Fruit fly (Drosophila melanogaster): Measurements from ENCODE around the gene RPA2.

Gene RPA2

DNA sequence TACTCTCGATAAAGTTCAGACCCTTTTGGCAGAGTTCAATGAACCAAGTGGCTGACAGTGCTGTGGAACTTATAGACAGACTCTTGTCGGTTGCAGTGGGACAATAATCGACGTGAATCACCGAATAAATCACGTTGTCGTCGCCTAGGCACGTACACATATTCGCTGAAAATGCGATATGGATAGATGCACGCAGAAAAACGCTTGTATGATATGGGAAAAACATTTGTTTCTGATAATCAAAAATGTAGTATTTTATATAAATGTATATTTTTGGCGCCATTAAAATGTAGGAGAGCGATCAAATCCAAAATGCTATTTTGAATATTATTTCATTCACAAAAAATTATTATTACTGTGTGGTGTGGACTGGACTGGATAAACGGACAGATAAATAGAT is 10.7 kb downstream of the RPA2 start (continued):
- peak in 1 of 2 experiments; percentile 57 for TF ChIP-seq salr (GFP tag; optimal IDR thresholded peaks at IDR 0.05)
- TF ChIP-seq pdm3 (GFP tag; optimal IDR thresholded peaks at IDR 0.05): peak; percentile 72
- peak; percentile 77 for TF ChIP-seq Ets96B (tag; optimal IDR thresholded peaks at IDR 0.05)
- peak; percentile 46 for TF ChIP-seq CG1621 (tag; optimal IDR thresholded peaks at IDR 0.05)
- TF ChIP-seq CG15336 (GFP tag; IDR thresholded peaks at IDR 0.05): peak; percentile 89
- TF ChIP-seq CG11902 (GFP tag; optimal IDR thresholded peaks at IDR 0.05): peak; percentile 22
- TF ChIP-seq dac (GFP tag; optimal IDR thresholded peaks at IDR 0.05): no peak
- peak; percentile 66 for TF ChIP-seq CG3032 (tag; optimal IDR thresholded peaks at IDR 0.05)
- peak; percentile 25 for TF ChIP-seq Hr39 (GFP tag; optimal IDR thresholded peaks at IDR 0.05)
- no peak for TF ChIP-seq Sox15 (GFP tag; optimal IDR thresholded peaks at IDR 0.05)
- TF ChIP-seq CG16779 (tag; optimal IDR thresholded peaks at IDR 0.05): no peak
- TF ChIP-seq CG10669 (GFP tag; optimal IDR thresholded peaks at IDR 0.05): peak; percentile 69
- no peak for TF ChIP-seq CG7368 (GFP tag; optimal IDR thresholded peaks at IDR 0.05)
- no peak for TF ChIP-seq fkh (GFP tag; optimal IDR thresholded peaks at IDR 0.05)
- no peak for TF ChIP-seq Eip93F (GFP tag; optimal IDR thresholded peaks at IDR 0.05)
- TF ChIP-seq vri (GFP tag; optimal IDR thresholded peaks at IDR 0.05): no peak
- peak; percentile 36 for TF ChIP-seq CG31627 (GFP tag; optimal IDR thresholded peaks at IDR 0.05)
- TF ChIP-seq OdsH (GFP tag; optimal IDR thresholded peaks at IDR 0.05): peak; percentile 76
- peak; percentile 44 for TF ChIP-seq topi (GFP tag; optimal IDR thresholded peaks at IDR 0.05)
- peak; percentile 85 for TF ChIP-seq Hr4 (GFP tag; optimal IDR thresholded peaks at IDR 0.05)
- TF ChIP-seq Lpt (GFP tag; optimal IDR thresholded peaks at IDR 0.05): peak; percentile 75
- TF ChIP-seq dsx (GFP tag; optimal IDR thresholded peaks at IDR 0.05; ENCODE audit: poor library complexity, severe bottlenecking): peak; percentile 59
- peak; percentile 70 for TF ChIP-seq CG10631 (GFP tag; optimal IDR thresholded peaks at IDR 0.05)
- TF ChIP-seq Sox14 (GFP tag; optimal IDR thresholded peaks at IDR 0.05): peak; percentile 53
- TF ChIP-seq Blimp-1 (GFP tag; optimal IDR thresholded peaks at IDR 0.05): no peak
- peak; percentile 94 for TF ChIP-seq Eip78C (GFP tag)
- TF ChIP-seq net (GFP tag; optimal IDR thresholded peaks at IDR 0.05): peak; percentile 55
- peak; percentile 15 for TF ChIP-seq CG9139 (GFP tag; optimal IDR thresholded peaks at IDR 0.05)
- TF ChIP-seq CG3919 (GFP tag; optimal IDR thresholded peaks at IDR 0.05): peak; percentile 71

dm6 chr2L:20913528-20913927 is 12.4 kb downstream of the RPA2 start:
- TF ChIP-seq CG3032 (tag; optimal IDR thresholded peaks at IDR 0.05): peak; percentile 5
- peak; percentile 46 for TF ChIP-seq vri (GFP tag; optimal IDR thresholded peaks at IDR 0.05)
- no peak for TF ChIP-seq CG31627 (GFP tag; optimal IDR thresholded peaks at IDR 0.05)

- peak; percentile 76 for TF ChIP-seq CG34406 (GFP tag; optimal IDR thresholded peaks at IDR 0.05)
- peak; percentile 78 for TF ChIP-seq Met (GFP tag; optimal IDR thresholded peaks at IDR 0.05)
- peak; percentile 68 for TF ChIP-seq CG8632 (GFP tag; optimal IDR thresholded peaks at IDR 0.05)
- TF ChIP-seq fd85E (GFP tag; optimal IDR thresholded peaks at IDR 0.05): peak; percentile 44
- peak; percentile 64; the same call in 2 of the 3 replicates for TF ChIP-seq eg (GFP tag; IDR thresholded peaks at IDR 0.05)
- peak; percentile 74 for TF ChIP-seq Ets96B (tag; optimal IDR thresholded peaks at IDR 0.05)
- TF ChIP-seq CG11294 (GFP tag; IDR thresholded peaks at IDR 0.05): peak; percentile 16; the same call in 1 of the 2 replicates
- peak; percentile 77 for TF ChIP-seq Sox102F (GFP tag; optimal IDR thresholded peaks at IDR 0.05)
- TF ChIP-seq cyc (GFP tag; optimal IDR thresholded peaks at IDR 0.05): peak; percentile 47
- TF ChIP-seq lz (GFP tag; optimal IDR thresholded peaks at IDR 0.05): peak; percentile 65
- peak; percentile 58 for TF ChIP-seq achi (GFP tag; optimal IDR thresholded peaks at IDR 0.05)
- no peak for TF ChIP-seq Hr38 (GFP tag; optimal IDR thresholded peaks at IDR 0.05)
- TF ChIP-seq CG11902 (GFP tag; optimal IDR thresholded peaks at IDR 0.05): peak; percentile 45
- peak; percentile 73 for TF ChIP-seq CG11762 (GFP tag; optimal IDR thresholded peaks at IDR 0.05; ENCODE audit: insufficient read depth)
- no peak for TF ChIP-seq CG6854 (GFP tag; optimal IDR thresholded peaks at IDR 0.05)
- peak; percentile 61 for TF ChIP-seq Smox (GFP tag; optimal IDR thresholded peaks at IDR 0.05)
- TF ChIP-seq CG1621 (tag; optimal IDR thresholded peaks at IDR 0.05): peak; percentile 38
- peak; percentile 20 for TF ChIP-seq CG9139 (GFP tag; optimal IDR thresholded peaks at IDR 0.05)
- peak; percentile 68 for TF ChIP-seq Blimp-1 (GFP tag; optimal IDR thresholded peaks at IDR 0.05)
- peak; percentile 42 for TF ChIP-seq CG32006 (GFP tag; optimal IDR thresholded peaks at IDR 0.05)
- TF ChIP-seq CG16779 (tag; optimal IDR thresholded peaks at IDR 0.05): peak; percentile 8
- peak; percentile 27 for TF ChIP-seq Lpt (GFP tag; optimal IDR thresholded peaks at IDR 0.05)
- TF ChIP-seq net (GFP tag; optimal IDR thresholded peaks at IDR 0.05): peak; percentile 70
- peak; percentile 48 for TF ChIP-seq Ets21C (GFP tag; optimal IDR thresholded peaks at IDR 0.05)
- TF ChIP-seq CG15336 (GFP tag; IDR thresholded peaks at IDR 0.05): peak; percentile 55
- peak; percentile 61 for TF ChIP-seq CG3032 (tag; optimal IDR thresholded peaks at IDR 0.05)
- TF ChIP-seq CG3919 (GFP tag; optimal IDR thresholded peaks at IDR 0.05): peak; percentile 64
- peak; percentile 66 for TF ChIP-seq CG6792 (GFP tag; optimal IDR thresholded peaks at IDR 0.05)
- TF ChIP-seq Sox15 (GFP tag; optimal IDR thresholded peaks at IDR 0.05): peak; percentile 45
- TF ChIP-seq svp (GFP tag): peak; percentile 85
- TF ChIP-seq Sox14 (GFP tag; optimal IDR thresholded peaks at IDR 0.05): peak; percentile 70
Observed at dm6 chr2L:20912789-20913300, 13.1 kb downstream of the RPA2 start.
